Worm (Caenorhabditis elegans) whole organism, midembryonic: ENCODE data around the gene srh-154.

ENCODE experiments used
- T22C8.4 ChIP-seq: fragments of 200-800 bp; sonication (Bioruptor generic); IDR thresholded peaks from 2 replicates; pipeline ENCODE4 v1.3.6; 2022; ENCODE audit warnings: missing genetic modification characterization, missing compliant biosample characterization
- cog-1 ChIP-seq: sonication (generic microtip); optimal IDR thresholded peaks from 2 replicates; lab custom pipeline; 2016; ENCODE audit warnings: missing genetic modification characterization, missing compliant biosample characterization
- flt-1 ChIP-seq: fragments of 200-800 bp; sonication (Bioruptor generic); IDR thresholded peaks from 2 replicates; pipeline ENCODE4 v1.3.6; 2022; ENCODE audit warnings: missing genetic modification characterization, missing compliant biosample characterization
- med-1 ChIP-seq: sonication (generic microtip); optimal IDR thresholded peaks from 2 replicates; lab custom pipeline; 2017; ENCODE audit warnings: missing genetic modification characterization, mild to moderate bottlenecking, missing compliant biosample characterization, antibody characterized with exemption, missing genetic modification reagents; ENCODE audit not compliant: insufficient read depth
- ref-1 ChIP-seq: fragments of 200-800 bp; sonication (Bioruptor generic); conservative IDR thresholded peaks from 2 replicates; pipeline ENCODE4 v1.3.6; 2022; ENCODE audit warnings: missing genetic modification reagents, missing genetic modification characterization, missing compliant biosample characterization
- ztf-23 ChIP-seq: fragments of 200-800 bp; sonication (Bioruptor generic); IDR thresholded peaks from 2 replicates; pipeline ENCODE4 v1.3.6; 2022; ENCODE audit warnings: missing genetic modification reagents, missing genetic modification characterization, missing compliant biosample characterization
- ztf-29 ChIP-seq: fragments of 200-800 bp; sonication (Bioruptor generic); IDR thresholded peaks from 2 replicates; pipeline ENCODE4 v1.3.6; 2022; ENCODE audit warnings: missing genetic modification reagents, missing genetic modification characterization, missing compliant biosample characterization

DNA sequence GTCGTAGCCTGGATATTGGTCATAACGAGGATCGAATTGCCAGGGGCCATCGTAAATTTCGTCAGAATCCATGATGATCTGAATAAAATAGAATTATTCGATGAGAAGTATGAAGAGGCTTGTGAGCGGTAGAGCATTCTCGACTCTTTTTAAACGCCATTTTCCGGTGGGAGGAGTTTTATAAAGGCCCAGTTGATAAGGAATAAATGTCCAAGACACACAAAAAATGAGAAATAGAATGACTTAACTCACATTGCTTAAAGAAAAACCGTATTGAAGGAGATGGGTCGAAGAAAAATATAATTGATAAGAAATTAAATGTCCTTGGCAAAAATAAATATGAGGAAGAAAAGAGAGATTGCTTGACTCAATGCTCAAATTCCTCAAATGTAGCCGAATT lies 29.7 kb downstream of the srh-154 start, which contains the start of gene F20E11.17:
- TF ChIP-seq flt-1 (no peak), T22C8.4 (GFP tag; lab: Robert Waterston, UW) (no peak), ref-1 (no peak), cog-1 (tag; lab: Kevin White, UChicago) (no peak), ztf-29 (no peak), med-1 (GFP tag; lab: Kevin White, UChicago) (no peak), ztf-23 (GFP tag; lab: Robert Waterston, UW) (no peak)
